Worm (Caenorhabditis elegans): Measurements from ENCODE around the gene dct-11.

Gene dct-11

ce11 chrX:5831827-5832226, 7.8 kb downstream of the dct-11 start:
- TF ChIP-seq pqm-1 (tag; optimal IDR thresholded peaks at IDR 0.05) (peak; percentile 63), nhr-237 (tag; optimal IDR thresholded peaks at IDR 0.05) (no peak), elt-2 (tag; optimal IDR thresholded peaks at IDR 0.05) (peak; percentile 50), jun-1 (tag; optimal IDR thresholded peaks at IDR 0.05) (peak; percentile 14), unc-39 (tag; optimal IDR thresholded peaks at IDR 0.05) (no peak)

- peak; percentile 53 for TF ChIP-seq pqm-1 (tag; optimal IDR thresholded peaks at IDR 0.05)
- peak; percentile 9 for TF ChIP-seq ceh-28 (tag; optimal IDR thresholded peaks at IDR 0.05)
- no peak for TF ChIP-seq nhr-11 (tag; optimal IDR thresholded peaks at IDR 0.05)
- TF ChIP-seq nhr-23 (tag; optimal IDR thresholded peaks at IDR 0.05): no peak
- TF ChIP-seq fkh-2 (tag; optimal IDR thresholded peaks at IDR 0.05): no peak
- TF ChIP-seq pha-4 (tag; optimal IDR thresholded peaks at IDR 0.05): no peak
- no peak for TF ChIP-seq nhr-25 (tag; optimal IDR thresholded peaks at IDR 0.05)
- TF ChIP-seq lin-15B (tag; optimal IDR thresholded peaks at IDR 0.05): no peak
- TF ChIP-seq ZK546.5 (tag; optimal IDR thresholded peaks at IDR 0.05): no peak
- no peak for TF ChIP-seq ama-1 (optimal IDR thresholded peaks at IDR 0.05)
- no peak for TF ChIP-seq lin-39 (tag; optimal IDR thresholded peaks at IDR 0.05)
- TF ChIP-seq elt-2 (tag; optimal IDR thresholded peaks at IDR 0.05): peak; percentile 51
Measured at ce11 chrX:5829175-5829574, 10.4 kb downstream of the dct-11 start, which contains the start of gene acp-5. TSS of gene acp-5 (plus strand) at chrX:5829435.

DNA sequence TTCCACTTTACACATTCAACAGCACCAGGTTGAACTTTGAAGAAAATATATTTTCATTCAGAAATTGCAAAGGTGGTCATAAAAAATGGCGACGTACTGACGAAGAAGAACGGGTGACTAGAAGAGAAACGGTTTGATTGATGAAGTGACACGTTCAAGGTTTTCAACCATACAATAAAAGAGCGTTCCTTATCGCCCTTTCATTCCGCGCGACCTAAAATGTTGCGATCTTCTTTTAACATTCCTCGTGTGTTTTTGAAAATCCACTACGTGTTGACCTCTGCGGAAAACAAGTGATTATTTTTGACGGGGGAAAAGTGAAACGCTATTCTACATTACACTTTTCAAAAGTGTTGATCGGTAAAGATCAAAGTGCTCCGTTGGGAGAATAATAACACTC, 11.5 kb downstream of the dct-11 start:
- TF ChIP-seq unc-62 (GFP tag; optimal IDR thresholded peaks at IDR 0.05): peak; percentile 82
- no peak for TF ChIP-seq aly-2 (tag; optimal IDR thresholded peaks at IDR 0.05)
- no peak for TF ChIP-seq zag-1 (tag; optimal IDR thresholded peaks at IDR 0.05)
- peak; percentile 57 for TF ChIP-seq nhr-43 (tag; optimal IDR thresholded peaks at IDR 0.05; ENCODE audit: poor library complexity, severe bottlenecking)
- TF ChIP-seq nhr-77 (tag; optimal IDR thresholded peaks at IDR 0.05): no peak
- peak in 1 of 3 experiments; percentile 3 for TF ChIP-seq elt-3 (tag; optimal IDR thresholded peaks at IDR 0.05)
- TF ChIP-seq daf-12 (tag; optimal IDR thresholded peaks at IDR 0.05): no peak
- peak; percentile 79 for TF ChIP-seq nhr-23 (tag; optimal IDR thresholded peaks at IDR 0.05)
- TF ChIP-seq nhr-25 (tag; optimal IDR thresholded peaks at IDR 0.05): peak; percentile 95
- peak; percentile 17 for TF ChIP-seq nfya-1 (tag; optimal IDR thresholded peaks at IDR 0.05; ENCODE audit: insufficient read depth)
- TF ChIP-seq elt-1 (tag; optimal IDR thresholded peaks at IDR 0.05): peak; percentile 36
- TF ChIP-seq fkh-2 (tag; optimal IDR thresholded peaks at IDR 0.05): no peak

DNA sequence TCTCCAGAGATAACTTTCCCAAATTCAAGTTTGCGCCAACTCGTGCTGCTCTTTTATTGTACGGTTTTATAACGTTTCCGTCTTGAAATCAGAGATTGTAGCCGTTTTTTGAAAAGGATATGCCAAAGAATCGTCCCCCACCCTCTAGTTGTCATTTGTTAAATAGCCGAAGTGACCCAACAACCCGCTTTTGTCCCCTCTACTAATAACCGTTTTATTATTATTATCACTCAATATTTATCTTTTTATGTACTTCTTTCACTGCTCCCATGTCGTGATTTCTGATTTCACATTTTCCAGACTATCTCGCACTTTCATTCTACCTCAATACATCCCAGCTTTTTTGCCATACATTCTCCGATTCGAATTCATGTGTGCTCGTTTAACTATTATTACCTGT, 12.6 kb downstream of the dct-11 start:
- no peak for TF ChIP-seq nhr-28 (tag; optimal IDR thresholded peaks at IDR 0.05)
- TF ChIP-seq nhr-23 (tag; optimal IDR thresholded peaks at IDR 0.05): no peak
- no peak for TF ChIP-seq mml-1 (tag; optimal IDR thresholded peaks at IDR 0.05)
- no peak for TF ChIP-seq nhr-11 (tag; optimal IDR thresholded peaks at IDR 0.05)
- no peak for TF ChIP-seq ZK546.5 (tag; optimal IDR thresholded peaks at IDR 0.05)
- no peak for TF ChIP-seq lin-15B (tag; optimal IDR thresholded peaks at IDR 0.05)
- TF ChIP-seq mdl-1 (tag; optimal IDR thresholded peaks at IDR 0.05): no peak
- no peak for TF ChIP-seq hmg-11 (tag; optimal IDR thresholded peaks at IDR 0.05)
- TF ChIP-seq nfya-1 (tag; optimal IDR thresholded peaks at IDR 0.05; ENCODE audit: insufficient read depth): no peak
- TF ChIP-seq nhr-67 (tag; optimal IDR thresholded peaks at IDR 0.05): no peak
- TF ChIP-seq R02D3.7 (tag; optimal IDR thresholded peaks at IDR 0.05): no peak
- no peak for TF ChIP-seq elt-1 (tag; optimal IDR thresholded peaks at IDR 0.05)
- no peak for TF ChIP-seq unc-62 (GFP tag; optimal IDR thresholded peaks at IDR 0.05)
- TF ChIP-seq nhr-77 (tag; optimal IDR thresholded peaks at IDR 0.05): no peak
- TF ChIP-seq lin-39 (tag; optimal IDR thresholded peaks at IDR 0.05): no peak
- no peak for TF ChIP-seq elt-2 (tag; optimal IDR thresholded peaks at IDR 0.05)

ce11 chrX:5821842-5822241, 17.7 kb downstream of the dct-11 start, which contains the start of gene hbl-1:
TSS of gene hbl-1 (plus strand) at chrX:5822142.
- TF ChIP-seq zag-1 (tag; optimal IDR thresholded peaks at IDR 0.05) (no peak), egl-5 (tag; optimal IDR thresholded peaks at IDR 0.05) (no peak), nhr-25 (tag; optimal IDR thresholded peaks at IDR 0.05) (no peak), mdl-1 (tag; optimal IDR thresholded peaks at IDR 0.05) (no peak), ceh-9 (tag; optimal IDR thresholded peaks at IDR 0.05) (no peak), nhr-43 (tag; optimal IDR thresholded peaks at IDR 0.05; ENCODE audit: poor library complexity, severe bottlenecking) (no peak), nhr-23 (tag; optimal IDR thresholded peaks at IDR 0.05) (no peak), pha-4 (tag; optimal IDR thresholded peaks at IDR 0.05) (no peak), daf-12 (tag; optimal IDR thresholded peaks at IDR 0.05) (no peak), ceh-16 (tag; optimal IDR thresholded peaks at IDR 0.05) (no peak), tbx-2 (tag; optimal IDR thresholded peaks at IDR 0.05) (no peak), pqm-1 (tag; optimal IDR thresholded peaks at IDR 0.05) (no peak), unc-62 (GFP tag; optimal IDR thresholded peaks at IDR 0.05) (no peak)

Measured in whole organism, L3 larva.